Fruit fly (Drosophila melanogaster) whole organism, prepupa: ENCODE data around the gene CG13693.

Source experiments
- Blimp-1 ChIP-seq: fragments of 200-800 bp; sonication (Bioruptor generic); optimal IDR thresholded peaks from 3 replicates; lab custom pipeline; 2017; ENCODE audit warnings: missing biosample characterization, missing genetic modification characterization, mild to moderate bottlenecking, moderate library complexity, missing genetic modification reagents
- CG10669 ChIP-seq: fragments of 200-800 bp; sonication (Bioruptor generic); optimal IDR thresholded peaks from 3 replicates; lab custom pipeline; 2018; ENCODE audit warnings: missing biosample characterization, mild to moderate bottlenecking, missing genetic modification characterization, moderate library complexity
- CG11294 ChIP-seq: fragments of 200-800 bp; sonication (Bioruptor generic); IDR thresholded peaks from 2 replicates; pipeline ENCODE4 v1.3.6; 2022; ENCODE audit warnings: missing biosample characterization, missing genetic modification characterization
- CG15336 ChIP-seq: fragments of 200-800 bp; sonication (Bioruptor generic); IDR thresholded peaks from 2 replicates; pipeline ENCODE4 v1.3.6; 2022; ENCODE audit warnings: missing biosample characterization, missing genetic modification characterization
- CG1621 ChIP-seq: fragments of 200-800 bp; sonication (Bioruptor generic); optimal IDR thresholded peaks from 3 replicates; lab custom pipeline; 2018; ENCODE audit warnings: missing biosample characterization, mild to moderate bottlenecking, missing genetic modification characterization
- CG16779 ChIP-seq: fragments of 200-800 bp; sonication (Bioruptor generic); optimal IDR thresholded peaks from 3 replicates; lab custom pipeline; 2017; ENCODE audit warnings: missing biosample characterization, mild to moderate bottlenecking, missing genetic modification characterization
- CG3032 ChIP-seq: fragments of 200-800 bp; optimal IDR thresholded peaks from 2 replicates; lab custom pipeline; 2019; ENCODE audit warnings: missing biosample characterization, mild to moderate bottlenecking, missing genetic modification characterization, moderate library complexity
- CG32006 ChIP-seq: fragments of 200-800 bp; sonication (Bioruptor generic); optimal IDR thresholded peaks from 3 replicates; lab custom pipeline; 2017; ENCODE audit warnings: missing biosample characterization, mild to moderate bottlenecking, missing genetic modification characterization
- CG34406 ChIP-seq: fragments of 200-800 bp; sonication (Bioruptor generic); optimal IDR thresholded peaks from 3 replicates; lab custom pipeline; 2016; ENCODE audit warnings: missing biosample characterization, missing genetic modification characterization
- CG3919 ChIP-seq: fragments of 200-800 bp; sonication (Bioruptor generic); optimal IDR thresholded peaks from 3 replicates; lab custom pipeline; 2016; ENCODE audit warnings: missing biosample characterization, missing genetic modification characterization
- CG6276 ChIP-seq: fragments of 200-800 bp; sonication (Bioruptor generic); optimal IDR thresholded peaks from 2 replicates; lab custom pipeline; 2017; ENCODE audit warnings: missing biosample characterization, mild to moderate bottlenecking, missing genetic modification characterization
- CG6808 ChIP-seq: fragments of 200-800 bp; sonication (Bioruptor generic); optimal IDR thresholded peaks from 3 replicates; lab custom pipeline; 2017; ENCODE audit warnings: missing biosample characterization, missing genetic modification characterization, mild to moderate bottlenecking, moderate library complexity, missing genetic modification reagents
- CG6854 ChIP-seq: fragments of 200-800 bp; sonication (Bioruptor generic); optimal IDR thresholded peaks from 2 replicates; lab custom pipeline; 2017; ENCODE audit warnings: missing biosample characterization, mild to moderate bottlenecking, missing genetic modification characterization
- CG7368 ChIP-seq: fragments of 200-800 bp; sonication (Bioruptor generic); optimal IDR thresholded peaks from 3 replicates; lab custom pipeline; 2016; ENCODE audit warnings: missing biosample characterization, missing genetic modification characterization
- CG8119 ChIP-seq: fragments of 200-800 bp; sonication (Bioruptor generic); IDR thresholded peaks from 3 replicates; pipeline ENCODE4 v1.3.6; 2022; ENCODE audit warnings: missing biosample characterization, missing genetic modification characterization
- CG8319 ChIP-seq: fragments of 200-800 bp; sonication (Bioruptor generic); optimal IDR thresholded peaks from 3 replicates; lab custom pipeline; 2016; ENCODE audit warnings: missing biosample characterization, missing genetic modification characterization
- CG8632 ChIP-seq: fragments of 200-800 bp; sonication (Bioruptor generic); optimal IDR thresholded peaks from 3 replicates; lab custom pipeline; 2016; ENCODE audit warnings: missing biosample characterization, missing genetic modification characterization
- CG9139 ChIP-seq: fragments of 200-800 bp; sonication (Bioruptor generic); optimal IDR thresholded peaks from 3 replicates; lab custom pipeline; 2017; ENCODE audit warnings: missing biosample characterization, mild to moderate bottlenecking, missing genetic modification characterization
- Eip75B ChIP-seq: fragments of 200-800 bp; sonication (Bioruptor generic); optimal IDR thresholded peaks from 3 replicates; lab custom pipeline; 2016; ENCODE audit warnings: missing biosample characterization, missing genetic modification characterization
- Eip78C ChIP-seq: fragments of 200-800 bp; sonication (Bioruptor generic); peaks from one replicate; lab custom pipeline; 2016; ENCODE audit warnings: missing biosample characterization, missing genetic modification characterization
- Hr38 ChIP-seq: sonication (Bioruptor generic); optimal IDR thresholded peaks from 2 replicates; lab custom pipeline; 2016; ENCODE audit warnings: missing biosample characterization, missing genetic modification characterization
- Hr4 ChIP-seq: fragments of 200-800 bp; sonication (Bioruptor generic); optimal IDR thresholded peaks from 3 replicates; lab custom pipeline; 2016; ENCODE audit warnings: missing biosample characterization, missing genetic modification characterization
- Met ChIP-seq: fragments of 200-800 bp; sonication (Bioruptor generic); optimal IDR thresholded peaks from 3 replicates; lab custom pipeline; 2016; ENCODE audit warnings: missing biosample characterization, missing genetic modification characterization
- OdsH ChIP-seq: fragments of 200-800 bp; sonication (Bioruptor generic); optimal IDR thresholded peaks from 3 replicates; lab custom pipeline; 2016; ENCODE audit warnings: missing biosample characterization, missing genetic modification characterization
- Sox102F ChIP-seq: fragments of 200-800 bp; sonication (Bioruptor generic); optimal IDR thresholded peaks from 2 replicates; lab custom pipeline; 2016; ENCODE audit warnings: missing biosample characterization, mild to moderate bottlenecking, missing genetic modification characterization
- Sox14 ChIP-seq: fragments of 200-800 bp; sonication (Bioruptor generic); optimal IDR thresholded peaks from 3 replicates; lab custom pipeline; 2016; ENCODE audit warnings: missing biosample characterization, missing genetic modification characterization
- Sox15 ChIP-seq: fragments of 200-800 bp; sonication (Bioruptor generic); optimal IDR thresholded peaks from 3 replicates; lab custom pipeline; 2016; ENCODE audit warnings: missing biosample characterization, missing genetic modification characterization
- achi ChIP-seq: fragments of 200-800 bp; sonication (Bioruptor generic); optimal IDR thresholded peaks from 3 replicates; lab custom pipeline; 2016; ENCODE audit warnings: missing biosample characterization, missing genetic modification characterization
- cyc ChIP-seq: fragments of 200-800 bp; sonication (Bioruptor generic); optimal IDR thresholded peaks from 3 replicates; lab custom pipeline; 2016; ENCODE audit warnings: missing biosample characterization, missing genetic modification characterization
- dac ChIP-seq: fragments of 200-800 bp; sonication (Bioruptor generic); optimal IDR thresholded peaks from 2 replicates; lab custom pipeline; 2017; ENCODE audit warnings: missing biosample characterization, mild to moderate bottlenecking, missing genetic modification characterization
- dsx ChIP-seq: fragments of 200-800 bp; optimal IDR thresholded peaks from 3 replicates; lab custom pipeline; 2019; ENCODE audit warnings: missing biosample characterization, mild to moderate bottlenecking, missing genetic modification characterization, moderate library complexity; ENCODE audit not compliant: poor library complexity, severe bottlenecking
- esn ChIP-seq: fragments of 200-800 bp; sonication (Bioruptor generic); optimal IDR thresholded peaks from 2 replicates; lab custom pipeline; 2016; ENCODE audit warnings: missing biosample characterization, mild to moderate bottlenecking, missing genetic modification characterization, moderate library complexity
- fd59A ChIP-seq: fragments of 200-800 bp; sonication (Bioruptor generic); optimal IDR thresholded peaks from 2 replicates; lab custom pipeline; 2017; ENCODE audit warnings: missing biosample characterization, mild to moderate bottlenecking, missing genetic modification characterization, missing genetic modification reagents
- fd85E ChIP-seq: fragments of 200-800 bp; sonication (Bioruptor generic); optimal IDR thresholded peaks from 3 replicates; lab custom pipeline; 2016; ENCODE audit warnings: missing biosample characterization, missing genetic modification characterization
- net ChIP-seq: fragments of 200-800 bp; sonication (Bioruptor generic); optimal IDR thresholded peaks from 3 replicates; lab custom pipeline; 2016; ENCODE audit warnings: missing biosample characterization, missing genetic modification characterization
- pdm3 ChIP-seq: fragments of 200-800 bp; sonication (Bioruptor generic); optimal IDR thresholded peaks from 3 replicates; lab custom pipeline; 2016; ENCODE audit warnings: missing biosample characterization, missing genetic modification characterization
- salr ChIP-seq, 2 experiments: fragments of 200-800 bp; sonication (Bioruptor generic); optimal IDR thresholded peaks; 3 replicates each; lab custom pipeline; 2016 to 2018; ENCODE audit warnings: missing biosample characterization in 2 of 2, missing genetic modification characterization in 2 of 2, mild to moderate bottlenecking in 1 of 2
- spab ChIP-seq: fragments of 200-800 bp; sonication (Bioruptor generic); optimal IDR thresholded peaks from 2 replicates; lab custom pipeline; 2017; ENCODE audit warnings: missing biosample characterization, mild to moderate bottlenecking, missing genetic modification characterization, missing genetic modification reagents
- ss ChIP-seq, 2 experiments: fragments of 200-800 bp; sonication (Bioruptor generic); optimal IDR thresholded peaks; 2 replicates in 1 of 2; 3 replicates in 1 of 2; lab custom pipeline; 2017 to 2018; ENCODE audit warnings: mild to moderate bottlenecking in 2 of 2, missing biosample characterization in 2 of 2, missing genetic modification characterization in 2 of 2, moderate library complexity in 1 of 2
- svp ChIP-seq: fragments of 200-800 bp; sonication (Bioruptor generic); peaks from one replicate; lab custom pipeline; 2016; ENCODE audit warnings: missing biosample characterization, missing genetic modification characterization
- topi ChIP-seq: fragments of 200-800 bp; sonication (Bioruptor generic); optimal IDR thresholded peaks from 3 replicates; lab custom pipeline; 2016; ENCODE audit warnings: missing biosample characterization, missing genetic modification characterization
- vri ChIP-seq: fragments of 200-800 bp; sonication (Bioruptor generic); optimal IDR thresholded peaks from 3 replicates; lab custom pipeline; 2016; ENCODE audit warnings: missing biosample characterization, mild to moderate bottlenecking, missing genetic modification characterization

The CG13693 gene

dm6 chr2L:250507-251215, 18.4 kb downstream of the CG13693 start, which contains the start of gene kis (continued):
- peak; percentile 43 for TF ChIP-seq CG6808 (GFP tag; lab: Kevin White, UChicago)
- TF ChIP-seq CG8632 (GFP tag; lab: Kevin White, UChicago): peak; percentile 7
- TF ChIP-seq OdsH (GFP tag; lab: Kevin White, UChicago): peak; percentile 9
- TF ChIP-seq CG6276 (GFP tag; lab: Kevin White, UChicago): peak; percentile 57
- no peak for TF ChIP-seq Hr38 (GFP tag; lab: Kevin White, UChicago)
- TF ChIP-seq CG3032: peak; percentile 30
- peak; percentile 19 for TF ChIP-seq net (GFP tag; lab: Kevin White, UChicago)
- peak; percentile 59; the same call in 2 of the 3 replicates for TF ChIP-seq CG8119
- no peak for TF ChIP-seq CG15336 (GFP tag; lab: Robert Waterston, UW)
- TF ChIP-seq fd59A (GFP tag; lab: Kevin White, UChicago): no peak
- peak; percentile 38 to 53 for TF ChIP-seq ss (GFP tag; optimal IDR thresholded peaks at IDR 0.05; lab: Kevin White, UChicago)
- TF ChIP-seq dsx (GFP tag; lab: Kevin White, UChicago): peak; percentile 25
- peak; percentile 17 for TF ChIP-seq topi (GFP tag; lab: Kevin White, UChicago)
- peak; percentile 25 for TF ChIP-seq achi (GFP tag; lab: Kevin White, UChicago)
- no peak for TF ChIP-seq Sox15 (GFP tag; lab: Kevin White, UChicago)
- TF ChIP-seq Hr4 (GFP tag; lab: Kevin White, UChicago): no peak
- peak; percentile 23 for TF ChIP-seq CG1621
- peak; percentile 84 for TF ChIP-seq Eip78C (GFP tag; lab: Kevin White, UChicago)

dm6 chr2L:252174-252573, 19.9 kb downstream of the CG13693 start, which contains the start of gene Rpp30:
Rpp30 (minus strand) TSS chr2L:252373.
- no peak for TF ChIP-seq CG34406 (GFP tag; lab: Kevin White, UChicago)
- TF ChIP-seq esn (GFP tag; lab: Kevin White, UChicago): peak; percentile 8
- TF ChIP-seq CG1621: no peak
- no peak for TF ChIP-seq Met (GFP tag; lab: Kevin White, UChicago)
- TF ChIP-seq OdsH (GFP tag; lab: Kevin White, UChicago): no peak
- no peak for TF ChIP-seq CG9139 (GFP tag; lab: Kevin White, UChicago)
- peak; percentile 57 for TF ChIP-seq Sox14 (GFP tag; lab: Kevin White, UChicago)
- TF ChIP-seq cyc (GFP tag; lab: Kevin White, UChicago): no peak
- no peak for TF ChIP-seq CG15336 (GFP tag; lab: Robert Waterston, UW)
- no peak for TF ChIP-seq ss (GFP tag; optimal IDR thresholded peaks at IDR 0.05; lab: Kevin White, UChicago)
- no peak for TF ChIP-seq CG16779 (tag; lab: Kevin White, UChicago)
- TF ChIP-seq, all 60 proteins: peak for 2

dm6 chr2L:267441-268089, 35.3 kb downstream of the CG13693 start, which contains the start of gene CG17075:
CG17075 (minus strand) TSS chr2L:267505.
- TF ChIP-seq Eip78C (GFP tag; lab: Kevin White, UChicago) (peak; percentile 95), CG3919 (GFP tag; lab: Kevin White, UChicago) (peak; percentile 90), CG32006 (GFP tag; lab: Kevin White, UChicago) (peak; percentile 96), CG1621 (peak; percentile 74), salr (GFP tag; optimal IDR thresholded peaks at IDR 0.05; lab: Kevin White, UChicago) (peak; percentile 58 to 83), CG15336 (GFP tag; lab: Robert Waterston, UW) (peak; percentile 98), CG6276 (GFP tag; lab: Kevin White, UChicago) (peak; percentile 93), Eip75B (GFP tag; lab: Kevin White, UChicago) (peak; percentile 90), dac (peak; percentile 90), CG11294 (peak; percentile 83), CG7368 (peak; percentile 81), CG8119 (peak; percentile 97), CG9139 (GFP tag; lab: Kevin White, UChicago) (peak; percentile 34), pdm3 (no peak), CG10669 (GFP tag; lab: Kevin White, UChicago) (peak; percentile 80), vri (GFP tag; lab: Kevin White, UChicago) (no peak), CG8319 (GFP tag; lab: Kevin White, UChicago) (peak; percentile 75), Sox102F (GFP tag; lab: Kevin White, UChicago) (no peak), fd85E (GFP tag; lab: Kevin White, UChicago) (peak; percentile 32), topi (GFP tag; lab: Kevin White, UChicago) (peak; percentile 79), dsx (GFP tag; lab: Kevin White, UChicago) (peak; percentile 78), spab (GFP tag; lab: Kevin White, UChicago) (no peak), Blimp-1 (GFP tag; lab: Kevin White, UChicago) (peak; percentile 46), net (GFP tag; lab: Kevin White, UChicago) (peak; percentile 93), OdsH (GFP tag; lab: Kevin White, UChicago) (peak; percentile 92), CG6854 (GFP tag; lab: Kevin White, UChicago) (no peak), svp (no peak), Sox14 (GFP tag; lab: Kevin White, UChicago) (peak; percentile 77)
